Worm (Caenorhabditis elegans) whole organism, late embryonic: ENCODE results near the gene Y67D8C.9.

Experiments
- C38D4.7 ChIP-seq: fragments of 200-800 bp; sonication (Bioruptor generic); optimal IDR thresholded peaks from 2 replicates; lab custom pipeline; 2018; ENCODE audit warnings: mild to moderate bottlenecking, missing genetic modification characterization, moderate library complexity, missing compliant biosample characterization
- K02D7.2 ChIP-seq: sonication (generic microtip); optimal IDR thresholded peaks from 2 replicates; lab custom pipeline; 2017; ENCODE audit warnings: mild to moderate bottlenecking, missing genetic modification characterization, missing compliant biosample characterization
- K09A11.1 ChIP-seq: sonication (generic microtip); optimal IDR thresholded peaks from 2 replicates; lab custom pipeline; 2017; ENCODE audit warnings: antibody characterized with exemption, mild to moderate bottlenecking, missing genetic modification characterization, missing compliant biosample characterization; ENCODE audit not compliant: insufficient read depth
- T23F11.4 ChIP-seq: fragments of 200-800 bp; sonication (Bioruptor generic); optimal IDR thresholded peaks from 2 replicates; lab custom pipeline; 2018; ENCODE audit warnings: mild to moderate bottlenecking, missing genetic modification characterization, missing compliant biosample characterization
- Y22D7AL.16 ChIP-seq: sonication (generic microtip); optimal IDR thresholded peaks from 2 replicates; lab custom pipeline; 2016; ENCODE audit warnings: missing genetic modification characterization, missing compliant biosample characterization
- ahr-1 ChIP-seq: sonication (generic microtip); optimal IDR thresholded peaks from 2 replicates; lab custom pipeline; 2016; ENCODE audit warnings: missing genetic modification characterization, missing compliant biosample characterization
- ama-1 ChIP-seq: fragments of 150-350 bp; optimal IDR thresholded peaks from 2 replicates; lab custom pipeline; 2014
- ceh-14 ChIP-seq: sonication (generic microtip); optimal IDR thresholded peaks from 2 replicates; lab custom pipeline; 2016; ENCODE audit warnings: missing genotype, missing genetic modification characterization, missing compliant biosample characterization
- ceh-2 ChIP-seq: sonication (generic microtip); optimal IDR thresholded peaks from 2 replicates; lab custom pipeline; 2016; ENCODE audit warnings: missing genotype, missing genetic modification characterization, missing compliant biosample characterization
- ceh-24 ChIP-seq: sonication (generic microtip); optimal IDR thresholded peaks from 2 replicates; lab custom pipeline; 2016; ENCODE audit warnings: mild to moderate bottlenecking, missing genetic modification characterization, missing compliant biosample characterization
- ceh-34 ChIP-seq: sonication (generic microtip); optimal IDR thresholded peaks from 2 replicates; lab custom pipeline; 2016; ENCODE audit warnings: mild to moderate bottlenecking, missing genetic modification characterization, missing compliant biosample characterization
- ceh-45 ChIP-seq: fragments of 200-800 bp; sonication (Bioruptor generic); IDR thresholded peaks from 2 replicates; pipeline ENCODE4 v1.3.6; 2022; ENCODE audit warnings: missing genetic modification reagents, missing genetic modification characterization, missing compliant biosample characterization
- ceh-48 ChIP-seq: sonication (generic microtip); optimal IDR thresholded peaks from 2 replicates; lab custom pipeline; 2016; ENCODE audit warnings: missing genetic modification characterization, inconsistent platforms, missing compliant biosample characterization
- ceh-6 ChIP-seq: fragments of 200-800 bp; sonication (Bioruptor generic); optimal IDR thresholded peaks from 2 replicates; lab custom pipeline; 2018; ENCODE audit warnings: mild to moderate bottlenecking, missing genetic modification characterization, missing compliant biosample characterization
- ceh-9 ChIP-seq: sonication (generic microtip); optimal IDR thresholded peaks from 2 replicates; lab custom pipeline; 2016; ENCODE audit warnings: mild to moderate bottlenecking, missing genetic modification characterization, inconsistent platforms, missing compliant biosample characterization
- dmd-4 ChIP-seq: sonication (generic microtip); optimal IDR thresholded peaks from 2 replicates; lab custom pipeline; 2016; ENCODE audit warnings: borderline replicate concordance, missing genetic modification characterization, missing compliant biosample characterization
- dve-1 ChIP-seq: sonication (generic microtip); optimal IDR thresholded peaks from 2 replicates; lab custom pipeline; 2017; ENCODE audit warnings: antibody characterized with exemption, mild to moderate bottlenecking, missing genetic modification characterization, missing compliant biosample characterization
- eyg-1 ChIP-seq: sonication (generic microtip); optimal IDR thresholded peaks from 2 replicates; lab custom pipeline; 2016; ENCODE audit warnings: missing genotype, missing genetic modification characterization, missing compliant biosample characterization
- fax-1 ChIP-seq: sonication (generic microtip); optimal IDR thresholded peaks from 2 replicates; lab custom pipeline; 2016; ENCODE audit warnings: missing genotype, missing genetic modification characterization, missing compliant biosample characterization
- fkh-6 ChIP-seq: sonication (generic microtip); optimal IDR thresholded peaks from 2 replicates; lab custom pipeline; 2016; ENCODE audit warnings: missing genetic modification characterization, missing compliant biosample characterization
- gmeb-2 ChIP-seq: sonication (generic microtip); optimal IDR thresholded peaks from 2 replicates; lab custom pipeline; 2016; ENCODE audit warnings: missing genetic modification characterization, inconsistent platforms, missing compliant biosample characterization
- hlh-15 ChIP-seq: sonication (generic microtip); optimal IDR thresholded peaks from 2 replicates; lab custom pipeline; 2016; ENCODE audit warnings: missing genetic modification characterization, missing compliant biosample characterization
- hlh-30 ChIP-seq: sonication (generic microtip); optimal IDR thresholded peaks from 2 replicates; lab custom pipeline; 2017; ENCODE audit warnings: antibody characterized with exemption, missing genetic modification characterization, missing compliant biosample characterization; ENCODE audit not compliant: insufficient read depth
- hlh-6 ChIP-seq: sonication (generic microtip); optimal IDR thresholded peaks from 2 replicates; lab custom pipeline; 2016; ENCODE audit warnings: missing genotype, missing genetic modification characterization, missing compliant biosample characterization
- lim-6 ChIP-seq: sonication (generic microtip); optimal IDR thresholded peaks from 2 replicates; lab custom pipeline; 2016; ENCODE audit warnings: missing genetic modification characterization, missing compliant biosample characterization
- lin-11 ChIP-seq: fragments of 200-800 bp; sonication (Bioruptor generic); optimal IDR thresholded peaks from 2 replicates; lab custom pipeline; 2018; ENCODE audit warnings: mild to moderate bottlenecking, missing genetic modification characterization, missing compliant biosample characterization
- mec-3 ChIP-seq: sonication (generic microtip); optimal IDR thresholded peaks from 2 replicates; lab custom pipeline; 2016; ENCODE audit warnings: borderline replicate concordance, missing genetic modification characterization, missing compliant biosample characterization
- nfya-1 ChIP-seq: sonication (generic microtip); optimal IDR thresholded peaks from 2 replicates; lab custom pipeline; 2017; ENCODE audit warnings: missing genetic modification characterization, mild to moderate bottlenecking, missing compliant biosample characterization, antibody characterized with exemption, moderate library complexity
- nhr-232 ChIP-seq: sonication (generic microtip); optimal IDR thresholded peaks from 2 replicates; lab custom pipeline; 2016; ENCODE audit warnings: missing genetic modification characterization, missing compliant biosample characterization
- npax-4 ChIP-seq: sonication (generic microtip); optimal IDR thresholded peaks from 2 replicates; lab custom pipeline; 2016; ENCODE audit warnings: missing genetic modification characterization, missing compliant biosample characterization
- pag-3 ChIP-seq: sonication (generic microtip); optimal IDR thresholded peaks from 2 replicates; lab custom pipeline; 2016; ENCODE audit warnings: missing compliant biosample characterization, missing genetic modification characterization, borderline replicate concordance
- pha-4 ChIP-seq: fragments of 150-350 bp; optimal IDR thresholded peaks from 2 replicates; lab custom pipeline; 2018; ENCODE audit warnings: missing biosample characterization, missing genetic modification reagents, missing genetic modification characterization
- pqm-1 ChIP-seq: sonication (generic microtip); optimal IDR thresholded peaks from 2 replicates; lab custom pipeline; 2016; ENCODE audit warnings: missing genetic modification characterization, missing compliant biosample characterization
- pros-1 ChIP-seq: fragments of 150-350 bp; optimal IDR thresholded peaks from 2 replicates; lab custom pipeline; 2014; ENCODE audit warnings: missing biosample characterization, missing genetic modification reagents, missing genetic modification characterization
- rnt-1 ChIP-seq: sonication (generic microtip); optimal IDR thresholded peaks from 2 replicates; lab custom pipeline; 2016; ENCODE audit warnings: missing genetic modification characterization, missing compliant biosample characterization
- sox-2 ChIP-seq: fragments of 200-800 bp; sonication (Bioruptor generic); IDR thresholded peaks from 2 replicates; pipeline ENCODE4 v1.3.6; 2022; ENCODE audit warnings: missing genetic modification reagents, missing genetic modification characterization, missing compliant biosample characterization
- sox-4 ChIP-seq: sonication (generic microtip); optimal IDR thresholded peaks from 2 replicates; lab custom pipeline; 2017; ENCODE audit warnings: mild to moderate bottlenecking, missing genetic modification characterization, inconsistent platforms, missing compliant biosample characterization
- tbx-2 ChIP-seq: sonication (generic microtip); optimal IDR thresholded peaks from 2 replicates; lab custom pipeline; 2016; ENCODE audit warnings: missing genetic modification characterization, missing compliant biosample characterization
- tbx-7 ChIP-seq: sonication (generic microtip); optimal IDR thresholded peaks from 2 replicates; lab custom pipeline; 2016; ENCODE audit warnings: missing genotype, missing genetic modification characterization, missing compliant biosample characterization
- ttx-3 ChIP-seq: sonication (generic microtip); optimal IDR thresholded peaks from 2 replicates; lab custom pipeline; 2016; ENCODE audit warnings: missing genetic modification reagents, missing genetic modification characterization, missing compliant biosample characterization
- unc-3 ChIP-seq, 2 experiments: fragments of 200-800 bp in 1 of 2; sonication (Bioruptor generic) in 1 of 2; sonication (generic microtip) in 1 of 2; conservative IDR thresholded peaks in 1 of 2; optimal IDR thresholded peaks in 1 of 2; 2 replicates each; pipeline versions ENCODE4 v1.3.6 to Lab custom; 2016 to 2022; ENCODE audit warnings: missing compliant biosample characterization in 2 of 2, missing genetic modification characterization in 2 of 2, missing genetic modification reagents in 1 of 2
- unc-86 ChIP-seq: sonication (generic microtip); optimal IDR thresholded peaks from 2 replicates; lab custom pipeline; 2016; ENCODE audit warnings: missing genetic modification characterization, missing compliant biosample characterization
- zip-5 ChIP-seq: sonication (generic microtip); optimal IDR thresholded peaks from 2 replicates; lab custom pipeline; 2016; ENCODE audit warnings: missing genetic modification characterization, missing compliant biosample characterization

Y67D8C.9 gene

ce11 chrIV:3055848-3056247, 30.9 kb downstream of the Y67D8C.9 start:
- TF ChIP-seq ceh-2 (tag; lab: Kevin White, UChicago) (no peak), pag-3 (tag; lab: Kevin White, UChicago) (no peak), dve-1 (tag; lab: Kevin White, UChicago) (no peak), unc-3 (GFP tag; conservative IDR thresholded peaks at IDR 0.05; lab: Robert Waterston, UW) (no peak), unc-3 (tag; optimal IDR thresholded peaks at IDR 0.05; lab: Kevin White, UChicago) (no peak), mec-3 (tag; lab: Kevin White, UChicago) (no peak), ceh-6 (GFP tag; lab: Kevin White, UChicago) (no peak), dmd-4 (tag; lab: Kevin White, UChicago) (no peak), nhr-232 (tag; lab: Kevin White, UChicago) (no peak), fax-1 (tag; lab: Kevin White, UChicago) (no peak), npax-4 (tag; lab: Kevin White, UChicago) (no peak), hlh-6 (tag; lab: Kevin White, UChicago) (no peak), sox-2 (GFP tag; lab: Robert Waterston, UW) (no peak), Y22D7AL.16 (no peak), ceh-9 (tag; lab: Kevin White, UChicago) (no peak), rnt-1 (tag; lab: Kevin White, UChicago) (no peak), tbx-2 (tag; lab: Kevin White, UChicago) (no peak), ceh-45 (GFP tag; lab: Robert Waterston, UW) (no peak)

- TF ChIP-seq pqm-1 (no peak), pag-3 (tag; lab: Kevin White, UChicago) (no peak), pha-4 (tag; lab: Kevin White, UChicago) (no peak), ttx-3 (tag; lab: Kevin White, UChicago) (no peak), C38D4.7 (GFP tag; lab: Kevin White, UChicago) (no peak), ceh-24 (tag; lab: Kevin White, UChicago) (no peak), T23F11.4 (no peak), dmd-4 (tag; lab: Kevin White, UChicago) (no peak), ceh-2 (tag; lab: Kevin White, UChicago) (no peak)
Measured at ce11 chrIV:3055320-3055719, 31.4 kb downstream of the Y67D8C.9 start.

- TF ChIP-seq K02D7.2 (no peak), hlh-30 (no peak), ceh-48 (tag; lab: Kevin White, UChicago) (no peak), eyg-1 (tag; lab: Kevin White, UChicago) (no peak), fkh-6 (tag; lab: Kevin White, UChicago) (no peak), ama-1 (lab: Kevin White, UChicago) (no peak), lin-11 (no peak), zip-5 (tag; lab: Kevin White, UChicago) (no peak), lim-6 (tag; lab: Kevin White, UChicago) (no peak), K09A11.1 (tag; lab: Kevin White, UChicago) (no peak)
Measured at ce11 chrIV:3053428-3053827, 33.3 kb downstream of the Y67D8C.9 start, which contains the start of gene ivph-3. ivph-3 (plus strand) TSS chrIV:3053728.

- TF ChIP-seq T23F11.4 (peak; percentile 72), fax-1 (tag; lab: Kevin White, UChicago) (peak; percentile 98), pros-1 (tag; lab: Kevin White, UChicago) (peak; percentile 22), K02D7.2 (peak; percentile 76), hlh-15 (tag; lab: Kevin White, UChicago) (peak; percentile 84), ahr-1 (tag; lab: Kevin White, UChicago) (peak; percentile 97), ceh-6 (GFP tag; lab: Kevin White, UChicago) (peak; percentile 79), lin-11 (peak; percentile 55), nfya-1 (tag; lab: Kevin White, UChicago) (peak; percentile 71), sox-4 (tag; lab: Kevin White, UChicago) (peak; percentile 59), sox-2 (GFP tag; lab: Robert Waterston, UW) (peak; percentile 79), ceh-34 (tag; lab: Kevin White, UChicago) (peak; percentile 99), unc-86 (tag; lab: Kevin White, UChicago) (peak; percentile 86), zip-5 (tag; lab: Kevin White, UChicago) (peak; percentile 97), pag-3 (tag; lab: Kevin White, UChicago) (peak; percentile 98), tbx-7 (tag; lab: Kevin White, UChicago) (peak; percentile 99), gmeb-2 (tag; lab: Kevin White, UChicago) (peak; percentile 68), ceh-14 (tag; lab: Kevin White, UChicago) (peak; percentile 100), hlh-30 (peak; percentile 37)
Measured at ce11 chrIV:3050054-3050990, 36.4 kb downstream of the Y67D8C.9 start, which contains the start of gene eel-1. eel-1 (minus strand) TSS chrIV:3050104.
